Worm (Caenorhabditis elegans) whole organism, young adult: ENCODE data around the gene R07B7.10.

Source experiments
- T07F8.4 ChIP-seq: sonication (generic microtip); optimal IDR thresholded peaks from 2 replicates; lab custom pipeline; 2016; ENCODE audit warnings: mild to moderate bottlenecking, missing genetic modification characterization, moderate library complexity, missing compliant biosample characterization
- hlh-12 ChIP-seq: sonication (generic microtip); optimal IDR thresholded peaks from 2 replicates; lab custom pipeline; 2016; ENCODE audit warnings: missing genetic modification characterization, missing compliant biosample characterization
- lsl-1 ChIP-seq: fragments of 200-800 bp; sonication (Bioruptor generic); optimal IDR thresholded peaks from 2 replicates; lab custom pipeline; 2018; ENCODE audit warnings: mild to moderate bottlenecking, missing genetic modification characterization, moderate library complexity, missing compliant biosample characterization
- nhr-80 ChIP-seq: sonication (generic microtip); optimal IDR thresholded peaks from 2 replicates; lab custom pipeline; 2016; ENCODE audit warnings: missing genetic modification characterization, missing compliant biosample characterization
- tlf-1 ChIP-seq: fragments of 200-800 bp; sonication (Bioruptor generic); optimal IDR thresholded peaks from 2 replicates; lab custom pipeline; 2018; ENCODE audit warnings: mild to moderate bottlenecking, missing genetic modification characterization, missing compliant biosample characterization
- unc-62 ChIP-seq: fragments of 150-350 bp; optimal IDR thresholded peaks from 2 replicates; lab custom pipeline; 2014; ENCODE audit warnings: missing biosample characterization, missing genetic modification reagents, missing genetic modification characterization

ce11 chrV:12040823-12041606, 42.0 kb upstream of the R07B7.10 start, which contains the start of the genes kup-1 and F10C2.4:
- TF ChIP-seq hlh-12 (tag; lab: Kevin White, UChicago) (no peak), lsl-1 (GFP tag; lab: Kevin White, UChicago) (peak; percentile 21), unc-62 (GFP tag; lab: Kevin White, UChicago) (no peak), nhr-80 (tag; lab: Kevin White, UChicago) (no peak), tlf-1 (GFP tag; lab: Kevin White, UChicago) (no peak), T07F8.4 (tag; lab: Kevin White, UChicago) (no peak)
